Worm (Caenorhabditis elegans) whole organism, midembryonic: ENCODE data around the gene C04F5.9.

ENCODE experiments used
- T22C8.4 ChIP-seq: fragments of 200-800 bp; sonication (Bioruptor generic); IDR thresholded peaks from 2 replicates; pipeline ENCODE4 v1.3.6; 2022; ENCODE audit warnings: missing genetic modification characterization, missing compliant biosample characterization
- cog-1 ChIP-seq: sonication (generic microtip); optimal IDR thresholded peaks from 2 replicates; lab custom pipeline; 2016; ENCODE audit warnings: missing genetic modification characterization, missing compliant biosample characterization
- flt-1 ChIP-seq: fragments of 200-800 bp; sonication (Bioruptor generic); IDR thresholded peaks from 2 replicates; pipeline ENCODE4 v1.3.6; 2022; ENCODE audit warnings: missing genetic modification characterization, missing compliant biosample characterization
- klf-2 ChIP-seq: fragments of 200-800 bp; sonication (Bioruptor generic); conservative IDR thresholded peaks from 2 replicates; pipeline ENCODE4 v1.3.6; 2022; ENCODE audit warnings: missing genetic modification reagents, missing genetic modification characterization, missing compliant biosample characterization
- med-1 ChIP-seq: sonication (generic microtip); optimal IDR thresholded peaks from 2 replicates; lab custom pipeline; 2017; ENCODE audit warnings: missing genetic modification characterization, mild to moderate bottlenecking, missing compliant biosample characterization, antibody characterized with exemption, missing genetic modification reagents; ENCODE audit not compliant: insufficient read depth
- ref-1 ChIP-seq: fragments of 200-800 bp; sonication (Bioruptor generic); conservative IDR thresholded peaks from 2 replicates; pipeline ENCODE4 v1.3.6; 2022; ENCODE audit warnings: missing genetic modification reagents, missing genetic modification characterization, missing compliant biosample characterization
- tab-1 ChIP-seq: fragments of 200-800 bp; sonication (Bioruptor generic); IDR thresholded peaks from 2 replicates; pipeline ENCODE4 v1.3.6; 2022; ENCODE audit warnings: missing genetic modification characterization, missing compliant biosample characterization
- ztf-23 ChIP-seq: fragments of 200-800 bp; sonication (Bioruptor generic); IDR thresholded peaks from 2 replicates; pipeline ENCODE4 v1.3.6; 2022; ENCODE audit warnings: missing genetic modification reagents, missing genetic modification characterization, missing compliant biosample characterization
- ztf-29 ChIP-seq: fragments of 200-800 bp; sonication (Bioruptor generic); IDR thresholded peaks from 2 replicates; pipeline ENCODE4 v1.3.6; 2022; ENCODE audit warnings: missing genetic modification reagents, missing genetic modification characterization, missing compliant biosample characterization

C04F5.9 gene

ce11 chrV:5084957-5085465 lies 34.0 kb downstream of the C04F5.9 start, which contains the start of gene Y58A7A.4:
Y58A7A.4 (minus strand) TSS chrV:5085007.
- TF ChIP-seq ztf-29 (GFP tag; lab: Robert Waterston, UW) (no peak), ztf-23 (GFP tag; lab: Robert Waterston, UW) (no peak), klf-2 (GFP tag; lab: Robert Waterston, UW) (no peak), T22C8.4 (GFP tag; lab: Robert Waterston, UW) (no peak), cog-1 (tag; lab: Kevin White, UChicago) (no peak), med-1 (GFP tag; lab: Kevin White, UChicago) (no peak), tab-1 (GFP tag; lab: Robert Waterston, UW) (no peak), ref-1 (GFP tag; lab: Robert Waterston, UW) (no peak), flt-1 (GFP tag; lab: Robert Waterston, UW) (no peak)

ce11 chrV:5080853-5081338 lies 38.1 kb downstream of the C04F5.9 start, which contains the start of gene Y58A7A.3:
Y58A7A.3 (minus strand) TSS chrV:5080903.
- TF ChIP-seq klf-2 (GFP tag; lab: Robert Waterston, UW) (no peak), ztf-29 (GFP tag; lab: Robert Waterston, UW) (no peak), cog-1 (tag; lab: Kevin White, UChicago) (no peak), ref-1 (GFP tag; lab: Robert Waterston, UW) (no peak), T22C8.4 (GFP tag; lab: Robert Waterston, UW) (no peak), tab-1 (GFP tag; lab: Robert Waterston, UW) (no peak), ztf-23 (GFP tag; lab: Robert Waterston, UW) (no peak), med-1 (GFP tag; lab: Kevin White, UChicago) (no peak), flt-1 (GFP tag; lab: Robert Waterston, UW) (no peak)

ce11 chrV:5075343-5075742 lies 43.7 kb downstream of the C04F5.9 start:
- TF ChIP-seq ref-1 (GFP tag; lab: Robert Waterston, UW), result peak; percentile 90
- TF ChIP-seq tab-1 (GFP tag; lab: Robert Waterston, UW), result peak; percentile 82; the same call in 1 of the 2 replicates
- peak; percentile 95 for TF ChIP-seq ztf-23 (GFP tag; lab: Robert Waterston, UW)
- TF ChIP-seq flt-1 (GFP tag; lab: Robert Waterston, UW), result peak; percentile 68; the same call in 1 of the 2 replicates
- peak; percentile 89 for TF ChIP-seq klf-2 (GFP tag; lab: Robert Waterston, UW)

ce11 chrV:5072082-5072481 lies 46.9 kb downstream of the C04F5.9 start, which contains the start of gene Y58A7A.2:
Y58A7A.2 (minus strand) TSS chrV:5072182.
- TF ChIP-seq med-1 (GFP tag; lab: Kevin White, UChicago) (no peak), tab-1 (GFP tag; lab: Robert Waterston, UW) (no peak), flt-1 (GFP tag; lab: Robert Waterston, UW) (no peak), T22C8.4 (GFP tag; lab: Robert Waterston, UW) (no peak), cog-1 (tag; lab: Kevin White, UChicago) (no peak), ztf-23 (GFP tag; lab: Robert Waterston, UW) (no peak)

- no peak for TF ChIP-seq T22C8.4 (GFP tag; lab: Robert Waterston, UW)
- no peak for TF ChIP-seq med-1 (GFP tag; lab: Kevin White, UChicago)
- TF ChIP-seq flt-1 (GFP tag; lab: Robert Waterston, UW), result no peak
Observed at ce11 chrV:5069440-5069839, 49.6 kb downstream of the C04F5.9 start, which contains the start of gene Y58A7A.1. Y58A7A.1 (minus strand) TSS chrV:5069540.

- no peak for TF ChIP-seq klf-2 (GFP tag; lab: Robert Waterston, UW)
- TF ChIP-seq ref-1 (GFP tag; lab: Robert Waterston, UW), result no peak
- no peak for TF ChIP-seq ztf-29 (GFP tag; lab: Robert Waterston, UW)
- no peak for TF ChIP-seq med-1 (GFP tag; lab: Kevin White, UChicago)
- TF ChIP-seq ztf-23 (GFP tag; lab: Robert Waterston, UW), result no peak
- no peak for TF ChIP-seq flt-1 (GFP tag; lab: Robert Waterston, UW)
- no peak for TF ChIP-seq cog-1 (tag; lab: Kevin White, UChicago)
- TF ChIP-seq T22C8.4 (GFP tag; lab: Robert Waterston, UW), result no peak
Observed at ce11 chrV:5067390-5067789, 51.6 kb downstream of the C04F5.9 start.

- TF ChIP-seq ztf-23 (GFP tag; lab: Robert Waterston, UW) (no peak), cog-1 (tag; lab: Kevin White, UChicago) (peak; percentile 41)
Observed at ce11 chrV:5064761-5065421, 54.1 kb downstream of the C04F5.9 start, which contains the start of gene mlk-1. mlk-1 (minus strand) TSS chrV:5064811.
